Worm (Caenorhabditis elegans): Measurements from ENCODE around the gene ZK632.12.

The ZK632.12 gene

DNA sequence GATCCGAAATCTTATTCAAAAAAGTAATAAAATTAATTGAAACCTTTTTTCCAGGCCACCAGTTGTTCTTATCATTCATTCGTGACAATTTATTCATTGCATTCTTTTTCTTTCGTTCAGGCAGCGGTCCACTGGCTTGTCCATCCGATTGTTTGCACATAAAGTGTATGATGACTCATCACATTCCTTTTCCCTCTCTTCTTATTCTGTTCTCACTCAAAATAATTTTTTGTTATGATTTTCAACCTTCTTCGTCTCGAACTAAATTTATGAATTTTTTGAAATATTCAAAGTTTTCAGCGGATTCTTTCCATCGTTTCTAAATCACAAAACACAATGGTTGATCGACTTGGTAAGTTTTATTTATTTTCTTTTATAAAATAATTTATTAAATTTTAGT lies at the start of gene ZK632.12:
ZK632.12 (plus strand) TSS at position 301 of the 400 bp plus-strand sequence.
- TF ChIP-seq ztf-29 (GFP tag; IDR thresholded peaks at IDR 0.05) (no peak), ref-1 (GFP tag; conservative IDR thresholded peaks at IDR 0.05) (no peak), klf-2 (GFP tag; conservative IDR thresholded peaks at IDR 0.05) (no peak), flt-1 (GFP tag; IDR thresholded peaks at IDR 0.05) (no peak), med-1 (GFP tag; optimal IDR thresholded peaks at IDR 0.05; ENCODE audit: insufficient read depth) (no peak), T22C8.4 (GFP tag; IDR thresholded peaks at IDR 0.05) (no peak), ztf-23 (GFP tag; IDR thresholded peaks at IDR 0.05) (no peak), tab-1 (GFP tag; IDR thresholded peaks at IDR 0.05) (no peak), cog-1 (tag; optimal IDR thresholded peaks at IDR 0.05) (no peak)

DNA sequence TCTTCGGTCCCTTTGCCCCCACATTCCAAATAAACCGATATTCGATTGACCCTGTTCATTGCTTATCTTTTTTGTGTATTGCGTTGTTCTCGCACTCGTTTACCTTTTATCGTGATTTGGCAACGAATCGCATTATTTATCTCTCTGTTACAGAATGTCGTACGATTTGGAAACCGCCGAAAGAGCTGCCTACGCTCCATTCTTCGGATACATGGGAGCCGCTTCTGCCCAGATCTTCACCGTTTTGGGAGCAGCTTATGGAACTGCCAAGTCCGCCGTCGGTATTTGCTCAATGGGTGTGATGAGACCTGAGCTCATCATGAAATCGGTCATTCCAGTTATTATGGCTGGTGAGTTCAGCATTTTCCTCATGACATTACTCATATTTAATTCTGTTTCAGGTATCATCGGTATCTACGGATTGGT lies 48.6 kb upstream of the ZK632.12 start, which contains the start of gene vha-2:
vha-2 (plus strand) TSS at position 154 of the 426 bp plus-strand sequence.
- TF ChIP-seq cog-1 (tag; optimal IDR thresholded peaks at IDR 0.05) (no peak), ztf-23 (GFP tag; IDR thresholded peaks at IDR 0.05) (no peak), ref-1 (GFP tag; conservative IDR thresholded peaks at IDR 0.05) (no peak), klf-2 (GFP tag; conservative IDR thresholded peaks at IDR 0.05) (no peak), T22C8.4 (GFP tag; IDR thresholded peaks at IDR 0.05) (no peak), med-1 (GFP tag; optimal IDR thresholded peaks at IDR 0.05; ENCODE audit: insufficient read depth) (no peak), ztf-29 (GFP tag; IDR thresholded peaks at IDR 0.05) (no peak), tab-1 (GFP tag; IDR thresholded peaks at IDR 0.05) (no peak)

DNA sequence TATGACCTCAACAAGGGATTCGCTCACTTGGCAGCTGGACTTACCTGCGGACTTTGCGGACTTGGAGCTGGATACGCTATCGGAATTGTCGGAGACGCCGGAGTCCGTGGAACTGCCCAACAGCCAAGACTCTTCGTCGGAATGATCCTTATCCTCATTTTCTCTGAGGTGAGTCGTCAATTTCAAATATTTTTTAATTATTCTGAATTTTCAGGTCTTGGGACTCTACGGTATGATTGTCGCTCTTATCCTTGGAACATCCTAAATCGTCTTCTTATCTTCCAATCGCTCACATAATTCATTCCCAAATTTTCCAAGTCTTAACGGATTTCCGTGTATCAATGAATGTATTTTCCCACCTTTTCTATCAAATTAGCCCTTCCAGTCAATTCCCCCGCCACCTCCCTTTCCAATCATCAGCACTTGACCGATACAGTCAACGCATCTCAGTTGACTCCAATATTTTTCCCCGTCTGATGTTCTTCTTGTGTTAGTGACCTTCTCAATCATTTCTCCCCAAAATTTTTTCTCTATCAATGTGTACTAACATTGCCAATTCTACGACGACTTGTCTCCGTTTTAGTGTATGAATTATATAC lies 48.0 kb upstream of the ZK632.12 start, which contains the start of gene R10E11.6:
R10E11.6 (plus strand) TSS at position 524 of the 599 bp plus-strand sequence.
- TF ChIP-seq T22C8.4 (GFP tag; IDR thresholded peaks at IDR 0.05) (no peak), med-1 (GFP tag; optimal IDR thresholded peaks at IDR 0.05; ENCODE audit: insufficient read depth) (no peak), flt-1 (GFP tag; IDR thresholded peaks at IDR 0.05) (no peak), cog-1 (tag; optimal IDR thresholded peaks at IDR 0.05) (no peak), ztf-29 (GFP tag; IDR thresholded peaks at IDR 0.05) (no peak), ztf-23 (GFP tag; IDR thresholded peaks at IDR 0.05) (no peak)

DNA sequence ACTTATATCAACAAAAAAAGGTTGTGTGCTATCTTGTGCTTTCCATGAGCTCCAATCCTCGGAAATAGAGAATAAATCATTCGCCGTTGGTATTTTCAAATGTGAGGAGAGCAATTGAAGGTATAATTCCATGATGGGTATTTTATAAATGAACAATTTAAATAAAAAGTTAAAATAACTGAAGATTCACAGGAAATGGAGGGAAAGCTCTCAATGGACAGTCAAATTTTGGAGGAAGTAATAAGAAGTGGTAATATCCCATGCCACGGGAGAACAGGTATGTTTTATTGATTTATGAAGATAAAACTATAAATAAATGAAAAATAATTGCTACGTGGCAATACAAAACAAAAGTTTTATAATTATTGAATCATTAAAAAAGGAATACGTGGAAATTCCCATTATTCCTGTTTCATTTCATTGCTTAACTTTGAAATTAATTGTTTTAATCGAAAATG lies 47.4 kb upstream of the ZK632.12 start:
- TF ChIP-seq ztf-29 (GFP tag; IDR thresholded peaks at IDR 0.05) (no peak), T22C8.4 (GFP tag; IDR thresholded peaks at IDR 0.05) (no peak), tab-1 (GFP tag; IDR thresholded peaks at IDR 0.05) (no peak), ztf-23 (GFP tag; IDR thresholded peaks at IDR 0.05) (no peak), med-1 (GFP tag; optimal IDR thresholded peaks at IDR 0.05; ENCODE audit: insufficient read depth) (no peak), ref-1 (GFP tag; conservative IDR thresholded peaks at IDR 0.05) (no peak), cog-1 (tag; optimal IDR thresholded peaks at IDR 0.05) (no peak), flt-1 (GFP tag; IDR thresholded peaks at IDR 0.05) (no peak), klf-2 (GFP tag; conservative IDR thresholded peaks at IDR 0.05) (no peak)

DNA sequence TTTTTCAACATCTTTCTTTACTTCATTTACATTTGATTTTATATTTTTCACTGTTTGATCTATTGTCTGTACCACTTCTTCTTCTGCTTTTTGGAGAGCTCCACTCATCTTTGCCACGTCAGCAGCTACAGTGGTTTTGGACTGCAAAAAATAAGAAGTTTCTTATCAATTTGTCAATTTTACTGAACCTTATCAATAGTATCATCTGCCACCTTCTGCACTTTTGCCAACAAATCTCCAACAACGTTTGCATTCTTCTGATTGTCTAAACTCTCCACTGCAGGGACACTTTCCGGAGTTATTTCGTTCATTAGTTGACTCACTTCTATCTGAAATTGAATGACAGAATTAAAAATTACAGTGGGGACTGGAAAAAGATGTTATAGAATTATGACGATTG lies 43.8 kb upstream of the ZK632.12 start:
- TF ChIP-seq tab-1 (GFP tag; IDR thresholded peaks at IDR 0.05) = no peak
- no peak for TF ChIP-seq cog-1 (tag; optimal IDR thresholded peaks at IDR 0.05)
- no peak for TF ChIP-seq ztf-29 (GFP tag; IDR thresholded peaks at IDR 0.05)

DNA sequence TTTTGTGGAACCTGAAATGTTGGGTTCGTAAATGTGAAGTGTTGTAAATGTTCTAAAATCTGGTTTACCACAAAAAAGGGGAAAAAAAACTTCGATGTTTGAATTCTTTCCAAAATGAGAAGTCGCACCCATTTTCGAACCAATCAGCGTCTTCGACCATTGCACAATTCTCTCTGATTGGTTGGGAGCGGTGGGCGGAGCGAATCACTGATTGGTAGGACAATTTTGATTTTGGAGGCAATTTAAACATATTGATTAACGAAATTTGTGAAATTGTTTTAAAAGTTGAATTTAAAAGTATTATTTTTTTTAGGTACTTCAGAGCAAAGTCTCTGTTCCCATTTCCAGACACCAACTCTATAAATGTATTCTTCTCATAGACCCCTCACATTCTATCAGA lies 41.5 kb upstream of the ZK632.12 start:
- TF ChIP-seq klf-2 (GFP tag; conservative IDR thresholded peaks at IDR 0.05) (no peak), ref-1 (GFP tag; conservative IDR thresholded peaks at IDR 0.05) (no peak), ztf-29 (GFP tag; IDR thresholded peaks at IDR 0.05) (no peak), T22C8.4 (GFP tag; IDR thresholded peaks at IDR 0.05) (no peak), flt-1 (GFP tag; IDR thresholded peaks at IDR 0.05) (no peak), cog-1 (tag; optimal IDR thresholded peaks at IDR 0.05) (no peak), med-1 (GFP tag; optimal IDR thresholded peaks at IDR 0.05; ENCODE audit: insufficient read depth) (no peak), ztf-23 (GFP tag; IDR thresholded peaks at IDR 0.05) (no peak)

DNA sequence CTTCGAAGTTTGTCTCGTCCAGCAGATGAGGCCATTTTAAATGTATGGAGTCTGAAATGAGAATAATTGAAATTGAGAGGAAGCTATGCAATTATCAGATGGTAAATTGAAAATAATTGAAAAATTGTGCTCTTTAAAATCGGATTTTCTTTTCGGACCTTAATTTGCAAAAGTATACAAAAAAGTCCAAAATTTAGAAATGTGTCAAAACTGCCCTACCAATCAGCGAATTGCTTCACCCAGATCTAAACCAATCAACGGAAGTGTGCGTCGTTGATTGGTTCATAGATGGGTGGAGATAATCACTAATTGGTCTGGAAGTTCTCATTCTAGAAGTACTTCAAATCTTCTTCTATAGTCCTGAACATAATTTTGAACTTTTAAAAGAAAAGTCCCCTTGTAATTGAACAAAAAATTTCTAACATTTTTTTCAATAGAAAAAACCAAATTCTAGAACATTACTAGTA lies 41.0 kb upstream of the ZK632.12 start, which contains the start of gene R10E11.5:
R10E11.5 (minus strand) TSS at position 51 of the 467 bp plus-strand sequence.
- TF ChIP-seq ref-1 (GFP tag; conservative IDR thresholded peaks at IDR 0.05) (no peak), flt-1 (GFP tag; IDR thresholded peaks at IDR 0.05) (no peak), med-1 (GFP tag; optimal IDR thresholded peaks at IDR 0.05; ENCODE audit: insufficient read depth) (no peak)

DNA sequence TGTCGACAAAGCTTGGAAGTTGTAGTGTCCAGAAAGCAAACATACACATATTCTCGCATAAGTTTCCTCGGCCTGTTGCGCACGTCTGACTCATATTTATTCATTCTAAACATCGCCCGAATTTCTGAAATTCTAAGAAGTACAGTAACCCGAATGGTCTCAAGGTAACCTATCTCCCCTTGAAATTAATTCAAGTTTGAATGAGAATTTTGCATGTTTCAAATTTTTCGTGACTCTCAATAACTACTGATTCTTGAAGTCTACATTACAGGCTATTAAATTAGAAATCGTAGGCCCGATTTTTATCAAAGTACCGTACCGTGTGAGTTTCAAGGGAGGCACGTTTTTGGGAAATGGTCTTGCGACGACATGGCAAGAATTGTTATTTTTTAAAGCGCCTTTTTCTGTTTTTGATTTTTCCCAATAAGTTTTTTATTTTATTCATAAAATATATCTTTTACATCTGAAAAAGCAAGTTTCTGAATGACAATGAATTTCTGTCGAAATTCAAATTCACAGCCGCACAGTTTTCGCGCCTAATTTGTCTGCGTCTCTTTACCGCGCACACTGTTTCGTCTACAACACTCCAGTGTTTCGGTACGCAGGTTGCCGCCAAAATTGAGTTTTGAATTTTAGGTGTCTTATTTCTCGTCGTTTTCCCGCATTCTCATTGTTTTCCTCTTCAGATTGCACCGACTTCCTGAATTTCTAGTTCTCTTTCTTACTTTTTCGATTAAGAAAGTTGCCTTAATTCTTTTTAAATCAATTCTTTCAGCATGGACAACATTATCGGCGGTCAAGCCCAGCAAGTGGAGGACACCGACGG lies 36.8 kb upstream of the ZK632.12 start, which contains the start of the genes R10E11.9 and mcm-6:
R10E11.9 (minus strand) TSS at position 51 of the 826 bp plus-strand sequence.
mcm-6 (plus strand) TSS at position 776 of the 826 bp plus-strand sequence.
- TF ChIP-seq med-1 (GFP tag; optimal IDR thresholded peaks at IDR 0.05; ENCODE audit: insufficient read depth) = no peak

DNA sequence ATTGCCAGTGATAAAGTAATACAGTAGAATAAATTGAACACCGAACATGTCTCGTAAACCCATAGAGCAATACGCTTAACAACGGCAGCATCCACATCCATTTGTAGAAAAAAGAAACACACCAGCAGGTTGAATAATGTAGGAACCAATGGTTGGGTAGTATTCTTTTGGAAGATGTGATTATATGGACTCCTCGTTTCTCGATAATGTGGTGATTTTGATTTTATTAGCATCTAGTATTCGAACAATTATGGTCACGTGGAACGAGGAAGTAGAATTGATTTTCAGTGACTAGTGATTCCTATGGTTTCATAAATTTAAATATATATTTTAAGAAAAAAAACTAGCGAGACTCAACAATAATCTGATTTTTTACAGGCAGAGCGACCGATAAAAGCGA lies 34.2 kb upstream of the ZK632.12 start, which contains the start of gene srxa-10:
srxa-10 (minus strand) TSS at position 101 of the 400 bp plus-strand sequence.
- TF ChIP-seq tab-1 (GFP tag; IDR thresholded peaks at IDR 0.05) (no peak), T22C8.4 (GFP tag; IDR thresholded peaks at IDR 0.05) (no peak), med-1 (GFP tag; optimal IDR thresholded peaks at IDR 0.05; ENCODE audit: insufficient read depth) (no peak), ztf-29 (GFP tag; IDR thresholded peaks at IDR 0.05) (no peak), flt-1 (GFP tag; IDR thresholded peaks at IDR 0.05) (no peak), klf-2 (GFP tag; conservative IDR thresholded peaks at IDR 0.05) (no peak), cog-1 (tag; optimal IDR thresholded peaks at IDR 0.05) (no peak), ztf-23 (GFP tag; IDR thresholded peaks at IDR 0.05) (no peak), ref-1 (GFP tag; conservative IDR thresholded peaks at IDR 0.05) (no peak)
